Worm (Caenorhabditis elegans) whole organism, early embryonic: ENCODE results near the gene cnc-8.

ENCODE experiments used
- B0310.2 ChIP-seq: sonication (generic microtip); optimal IDR thresholded peaks from 2 replicates; lab custom pipeline; 2016; ENCODE audit warnings: mild to moderate bottlenecking, missing genetic modification characterization, missing compliant biosample characterization
- F13C5.2 ChIP-seq: sonication (generic microtip); optimal IDR thresholded peaks from 2 replicates; lab custom pipeline; 2017; ENCODE audit warnings: mild to moderate bottlenecking, missing genetic modification characterization, inconsistent platforms, missing compliant biosample characterization
- aly-1 ChIP-seq: sonication (generic microtip); optimal IDR thresholded peaks from 2 replicates; lab custom pipeline; 2016; ENCODE audit warnings: missing genetic modification characterization, missing compliant biosample characterization
- ama-1 ChIP-seq: fragments of 150-350 bp; optimal IDR thresholded peaks from 2 replicates; lab custom pipeline; 2014
- ceh-13 ChIP-seq: fragments of 200-800 bp; sonication (Bioruptor generic); optimal IDR thresholded peaks from 2 replicates; lab custom pipeline; 2018; ENCODE audit warnings: mild to moderate bottlenecking, missing genetic modification characterization, missing compliant biosample characterization
- ceh-36 ChIP-seq: sonication (generic microtip); optimal IDR thresholded peaks from 2 replicates; lab custom pipeline; 2016; ENCODE audit warnings: missing genetic modification characterization, inconsistent platforms, missing compliant biosample characterization
- ets-7 ChIP-seq: sonication (generic microtip); optimal IDR thresholded peaks from 2 replicates; lab custom pipeline; 2016; ENCODE audit warnings: missing genotype, missing genetic modification characterization, missing compliant biosample characterization
- flt-1 ChIP-seq: fragments of 200-800 bp; sonication (Bioruptor generic); IDR thresholded peaks from 2 replicates; pipeline ENCODE4 v1.3.6; 2022; ENCODE audit warnings: missing genetic modification characterization, missing compliant biosample characterization
- hmbx-1 ChIP-seq: sonication (generic microtip); optimal IDR thresholded peaks from 2 replicates; lab custom pipeline; 2016; ENCODE audit warnings: mild to moderate bottlenecking, missing genetic modification characterization, missing compliant biosample characterization
- hmg-4 ChIP-seq: fragments of 200-800 bp; sonication (Bioruptor generic); optimal IDR thresholded peaks from 2 replicates; lab custom pipeline; 2018; ENCODE audit warnings: mild to moderate bottlenecking, missing genetic modification characterization, missing compliant biosample characterization
- hnd-1 ChIP-seq: sonication (generic microtip); optimal IDR thresholded peaks from 2 replicates; lab custom pipeline; 2016; ENCODE audit warnings: missing genetic modification characterization, missing compliant biosample characterization
- pes-1 ChIP-seq: fragments of 200-800 bp; sonication (Bioruptor generic); IDR thresholded peaks from 2 replicates; pipeline ENCODE4 v1.3.6; 2022; ENCODE audit warnings: missing genetic modification reagents, missing genetic modification characterization, missing compliant biosample characterization
- scrt-1 ChIP-seq: fragments of 200-800 bp; sonication (Bioruptor generic); IDR thresholded peaks from 2 replicates; pipeline ENCODE4 v1.3.6; 2022; ENCODE audit warnings: missing genetic modification characterization, missing compliant biosample characterization
- sea-1 ChIP-seq: fragments of 200-800 bp; sonication (Bioruptor generic); conservative IDR thresholded peaks from 2 replicates; pipeline ENCODE4 v1.3.6; 2022; ENCODE audit warnings: missing genetic modification characterization, missing compliant biosample characterization
- tbx-11 ChIP-seq: fragments of 200-800 bp; sonication (Bioruptor generic); IDR thresholded peaks from 2 replicates; pipeline ENCODE4 v1.3.6; 2022; ENCODE audit warnings: missing genetic modification characterization, missing compliant biosample characterization
- tbx-37 ChIP-seq: fragments of 200-800 bp; sonication (Bioruptor generic); conservative IDR thresholded peaks from 2 replicates; pipeline ENCODE4 v1.3.6; 2022; ENCODE audit warnings: missing genetic modification reagents, missing genetic modification characterization, missing compliant biosample characterization
- tra-4 ChIP-seq: sonication (generic microtip); optimal IDR thresholded peaks from 2 replicates; lab custom pipeline; 2017; ENCODE audit warnings: missing genetic modification characterization, missing compliant biosample characterization

Gene cnc-8

ce11 chrX:10285634-10286033 is 20.8 kb upstream of the cnc-8 start, which contains the start of gene npr-6:
TSS of gene npr-6 (minus strand) at chrX:10285734.
- no peak for TF ChIP-seq hmg-4 (GFP tag; lab: Kevin White, UChicago)
- no peak for TF ChIP-seq flt-1 (GFP tag; lab: Robert Waterston, UW)
- no peak for TF ChIP-seq ama-1 (lab: Kevin White, UChicago)
- no peak for TF ChIP-seq tbx-37 (GFP tag; lab: Robert Waterston, UW)
- TF ChIP-seq pes-1 (GFP tag; lab: Robert Waterston, UW) = no peak
- no peak for TF ChIP-seq tra-4 (tag; lab: Kevin White, UChicago)
- no peak for TF ChIP-seq ets-7 (tag; lab: Kevin White, UChicago)
- no peak for TF ChIP-seq ceh-36 (tag; lab: Kevin White, UChicago)
- no peak for TF ChIP-seq hmbx-1 (tag; lab: Kevin White, UChicago)
- no peak for TF ChIP-seq B0310.2 (tag; lab: Kevin White, UChicago)
- TF ChIP-seq ceh-13 = no peak
- TF ChIP-seq hnd-1 (tag; lab: Kevin White, UChicago) = no peak
- TF ChIP-seq aly-1 (tag; lab: Kevin White, UChicago) = no peak
- TF ChIP-seq sea-1 (GFP tag; lab: Robert Waterston, UW) = no peak

- no peak for TF ChIP-seq ets-7 (tag; lab: Kevin White, UChicago)
- no peak for TF ChIP-seq flt-1 (GFP tag; lab: Robert Waterston, UW)
- TF ChIP-seq tra-4 (tag; lab: Kevin White, UChicago) = no peak
- no peak for TF ChIP-seq ceh-13
- TF ChIP-seq tbx-11 (GFP tag; lab: Robert Waterston, UW) = no peak
- TF ChIP-seq scrt-1 = no peak
- no peak for TF ChIP-seq hnd-1 (tag; lab: Kevin White, UChicago)
- TF ChIP-seq pes-1 (GFP tag; lab: Robert Waterston, UW) = no peak
- TF ChIP-seq sea-1 (GFP tag; lab: Robert Waterston, UW) = no peak
- TF ChIP-seq B0310.2 (tag; lab: Kevin White, UChicago) = no peak
- no peak for TF ChIP-seq ceh-36 (tag; lab: Kevin White, UChicago)
- no peak for TF ChIP-seq F13C5.2 (tag; lab: Kevin White, UChicago)
These were observed 9.0 kb upstream of the cnc-8 start for ce11 chrX:10297410-10297809.

- TF ChIP-seq flt-1 (GFP tag; lab: Robert Waterston, UW) (0 out of 2 replicates have a peak, but pooled peaks have one; percentile 5), pes-1 (GFP tag; lab: Robert Waterston, UW) (peak; percentile 61; the same call in 1 of the 2 replicates)
These were observed 7.5 kb upstream of the cnc-8 start for ce11 chrX:10298932-10299331.

- no peak for TF ChIP-seq F13C5.2 (tag; lab: Kevin White, UChicago)
- no peak for TF ChIP-seq aly-1 (tag; lab: Kevin White, UChicago)
- TF ChIP-seq sea-1 (GFP tag; lab: Robert Waterston, UW) = no peak
- no peak for TF ChIP-seq hnd-1 (tag; lab: Kevin White, UChicago)
- TF ChIP-seq pes-1 (GFP tag; lab: Robert Waterston, UW) = no peak
- TF ChIP-seq ceh-13 = no peak
- no peak for TF ChIP-seq B0310.2 (tag; lab: Kevin White, UChicago)
- TF ChIP-seq flt-1 (GFP tag; lab: Robert Waterston, UW) = no peak
- TF ChIP-seq tbx-11 (GFP tag; lab: Robert Waterston, UW) = no peak
- TF ChIP-seq tbx-37 (GFP tag; lab: Robert Waterston, UW) = no peak
- no peak for TF ChIP-seq ceh-36 (tag; lab: Kevin White, UChicago)
- no peak for TF ChIP-seq ama-1 (lab: Kevin White, UChicago)
- TF ChIP-seq tra-4 (tag; lab: Kevin White, UChicago) = no peak
- TF ChIP-seq hmbx-1 (tag; lab: Kevin White, UChicago) = no peak
- TF ChIP-seq scrt-1 = no peak
- no peak for TF ChIP-seq hmg-4 (GFP tag; lab: Kevin White, UChicago)
- TF ChIP-seq ets-7 (tag; lab: Kevin White, UChicago) = no peak
These were observed 4.5 kb upstream of the cnc-8 start for ce11 chrX:10301920-10302319.

- no peak for TF ChIP-seq ceh-13
- TF ChIP-seq scrt-1 = no peak
- TF ChIP-seq B0310.2 (tag; lab: Kevin White, UChicago) = no peak
- no peak for TF ChIP-seq ama-1 (lab: Kevin White, UChicago)
- TF ChIP-seq hnd-1 (tag; lab: Kevin White, UChicago) = no peak
- no peak for TF ChIP-seq hmg-4 (GFP tag; lab: Kevin White, UChicago)
- no peak for TF ChIP-seq tbx-11 (GFP tag; lab: Robert Waterston, UW)
These were observed 4.0 kb upstream of the cnc-8 start, which contains the start of gene fip-5 for ce11 chrX:10302430-10302829. TSS of gene fip-5 (plus strand) at chrX:10302741.

ce11 chrX:10304178-10304577 is 2.2 kb upstream of the cnc-8 start, which contains the start of gene fipr-21:
TSS of gene fipr-21 (plus strand) at chrX:10304529.
- TF ChIP-seq tbx-11 (GFP tag; lab: Robert Waterston, UW) (no peak), ceh-36 (tag; lab: Kevin White, UChicago) (no peak), tbx-37 (GFP tag; lab: Robert Waterston, UW) (no peak), sea-1 (GFP tag; lab: Robert Waterston, UW) (no peak), ceh-13 (no peak), ets-7 (tag; lab: Kevin White, UChicago) (no peak), hmbx-1 (tag; lab: Kevin White, UChicago) (no peak), scrt-1 (no peak), tra-4 (tag; lab: Kevin White, UChicago) (no peak), flt-1 (GFP tag; lab: Robert Waterston, UW) (no peak), B0310.2 (tag; lab: Kevin White, UChicago) (no peak), hmg-4 (GFP tag; lab: Kevin White, UChicago) (no peak), hnd-1 (tag; lab: Kevin White, UChicago) (no peak), pes-1 (GFP tag; lab: Robert Waterston, UW) (no peak), ama-1 (lab: Kevin White, UChicago) (no peak), aly-1 (tag; lab: Kevin White, UChicago) (no peak), F13C5.2 (tag; lab: Kevin White, UChicago) (no peak)

- no peak for TF ChIP-seq ets-7 (tag; lab: Kevin White, UChicago)
- no peak for TF ChIP-seq B0310.2 (tag; lab: Kevin White, UChicago)
- TF ChIP-seq aly-1 (tag; lab: Kevin White, UChicago) = no peak
- no peak for TF ChIP-seq ama-1 (lab: Kevin White, UChicago)
- TF ChIP-seq flt-1 (GFP tag; lab: Robert Waterston, UW) = no peak
- TF ChIP-seq ceh-36 (tag; lab: Kevin White, UChicago) = no peak
- no peak for TF ChIP-seq tra-4 (tag; lab: Kevin White, UChicago)
- TF ChIP-seq ceh-13 = no peak
- no peak for TF ChIP-seq hmbx-1 (tag; lab: Kevin White, UChicago)
- no peak for TF ChIP-seq tbx-37 (GFP tag; lab: Robert Waterston, UW)
- TF ChIP-seq hmg-4 (GFP tag; lab: Kevin White, UChicago) = no peak
These were observed 528 bp downstream of the cnc-8 start for ce11 chrX:10306923-10307322.
